Fruit fly (Drosophila melanogaster): ENCODE measurements around the gene CG4577.

Gene CG4577

DNA sequence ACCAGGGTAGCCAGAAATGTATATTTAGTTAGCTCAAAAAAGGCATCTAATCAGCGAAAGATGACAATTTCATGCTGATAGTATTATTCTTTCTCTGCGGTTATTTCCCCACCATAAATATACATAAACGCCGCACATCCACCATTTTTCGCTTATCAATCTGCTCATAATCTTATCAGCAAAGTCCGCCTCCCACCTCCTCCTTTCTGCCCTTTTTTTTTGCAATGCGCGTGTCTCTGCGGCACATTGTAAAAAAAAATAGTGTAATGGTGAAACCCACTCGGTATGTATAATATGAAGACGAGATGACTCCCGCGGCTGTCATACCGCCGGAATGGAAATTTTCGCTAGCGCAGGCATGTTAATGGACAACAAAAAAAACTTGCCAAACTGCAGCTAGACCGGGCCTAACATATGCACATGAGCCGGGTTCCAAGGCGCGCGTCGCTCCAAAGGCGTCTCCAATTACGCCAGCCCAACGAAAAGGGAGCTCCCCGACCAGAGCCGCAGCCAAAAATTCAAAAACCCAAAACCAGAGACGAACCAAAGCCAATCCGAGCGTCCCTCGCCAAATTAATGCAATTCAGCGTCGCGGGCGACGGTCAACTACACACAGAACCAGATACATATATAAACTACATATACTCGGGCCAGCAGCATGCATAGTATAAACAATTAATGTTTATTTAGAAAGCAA, 14.1 kb upstream of the CG4577 start:
- TF ChIP-seq Rel (GFP tag; optimal IDR thresholded peaks at IDR 0.05) (no peak), Rel (tag; optimal IDR thresholded peaks at IDR 0.05) (peak; percentile 73), h (GFP tag; optimal IDR thresholded peaks at IDR 0.05) (peak; percentile 81), woc (GFP tag; optimal IDR thresholded peaks at IDR 0.05) (no peak)

DNA sequence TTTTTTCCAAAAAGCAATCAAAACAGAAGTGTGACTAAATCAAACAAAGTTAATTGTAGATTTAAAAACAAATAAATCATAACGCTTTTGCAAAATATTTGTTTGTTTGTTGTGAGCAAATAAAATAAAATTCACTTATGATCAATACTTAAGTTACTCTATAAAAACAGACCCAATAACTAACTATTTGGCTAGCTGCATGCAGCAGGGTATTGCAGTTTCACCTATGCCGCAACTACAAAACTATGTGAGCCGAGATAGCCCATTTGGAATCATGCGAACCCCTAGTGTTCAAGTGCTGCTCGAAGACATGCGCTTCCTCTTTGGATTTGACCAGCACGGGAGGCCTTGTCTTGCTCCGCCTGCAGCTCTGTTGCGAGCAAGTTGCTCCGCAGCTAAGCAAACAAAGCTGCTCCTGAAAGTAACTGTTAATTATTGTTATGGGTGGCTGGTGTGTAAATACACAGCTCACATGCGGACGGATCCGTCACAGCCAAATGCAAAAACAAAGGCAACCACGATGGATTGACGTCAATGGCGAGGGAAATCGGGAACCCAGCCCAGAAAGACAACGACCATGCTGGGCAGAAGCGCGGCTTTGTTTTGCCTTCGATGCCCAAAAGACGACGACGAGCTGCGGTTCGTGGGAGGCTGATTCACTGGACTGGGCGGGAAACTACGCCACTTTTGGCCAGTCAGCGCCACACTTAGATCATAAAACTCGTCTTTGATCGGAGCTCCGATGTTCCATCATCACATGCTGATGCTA, 12.4 kb upstream of the CG4577 start:
- peak; percentile 44 for TF ChIP-seq OdsH (GFP tag; optimal IDR thresholded peaks at IDR 0.05)
- TF ChIP-seq br (GFP tag; optimal IDR thresholded peaks at IDR 0.05), result peak; percentile 30
- TF ChIP-seq fru (GFP tag; optimal IDR thresholded peaks at IDR 0.05), result peak; percentile 37
- peak in 1 of 2 experiments; percentile 23 for TF ChIP-seq foxo (GFP tag; optimal IDR thresholded peaks at IDR 0.05)
- no peak for TF ChIP-seq pan (optimal IDR thresholded peaks at IDR 0.05)
- TF ChIP-seq Jra (GFP tag; optimal IDR thresholded peaks at IDR 0.05), result peak; percentile 37
- TF ChIP-seq Hr83 (GFP tag; optimal IDR thresholded peaks at IDR 0.05; ENCODE audit: poor library complexity, severe bottlenecking), result peak; percentile 91
- TF ChIP-seq rgr (GFP tag; optimal IDR thresholded peaks at IDR 0.05), result peak; percentile 39
- TF ChIP-seq dl (GFP tag; optimal IDR thresholded peaks at IDR 0.05; ENCODE audit: insufficient read depth in 1 of 2, partially characterized antibody in 2 of 2), result no peak
- peak; percentile 58 for TF ChIP-seq h (GFP tag; optimal IDR thresholded peaks at IDR 0.05)

DNA sequence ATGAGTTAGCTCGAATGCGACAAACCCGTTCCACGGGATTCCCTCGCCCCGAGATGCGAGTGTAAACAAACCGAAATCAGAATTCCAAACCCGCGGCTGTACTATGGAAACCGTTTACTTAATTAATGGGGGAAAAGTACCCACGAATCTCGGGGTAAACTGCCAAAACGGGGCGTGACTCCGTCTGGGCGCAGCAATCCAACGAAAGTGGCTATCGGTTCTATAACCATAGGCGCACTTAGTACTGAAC, 11.9 kb upstream of the CG4577 start:
- no peak for TF ChIP-seq Rel (GFP tag; optimal IDR thresholded peaks at IDR 0.05)
- peak; percentile 75 for TF ChIP-seq Rel (tag; optimal IDR thresholded peaks at IDR 0.05)
- TF ChIP-seq Mio (GFP tag; optimal IDR thresholded peaks at IDR 0.05), result no peak
- no peak for TF ChIP-seq Abd-B (GFP tag; optimal IDR thresholded peaks at IDR 0.05)
- TF ChIP-seq Sp1 (GFP tag; optimal IDR thresholded peaks at IDR 0.05), result no peak
- TF ChIP-seq GATAd (GFP tag; optimal IDR thresholded peaks at IDR 0.05), result no peak
- no peak for TF ChIP-seq Dfd (GFP tag; optimal IDR thresholded peaks at IDR 0.05)
- no peak for TF ChIP-seq sv (GFP tag; optimal IDR thresholded peaks at IDR 0.05)
- no peak for TF ChIP-seq foxo (GFP tag; optimal IDR thresholded peaks at IDR 0.05)

DNA sequence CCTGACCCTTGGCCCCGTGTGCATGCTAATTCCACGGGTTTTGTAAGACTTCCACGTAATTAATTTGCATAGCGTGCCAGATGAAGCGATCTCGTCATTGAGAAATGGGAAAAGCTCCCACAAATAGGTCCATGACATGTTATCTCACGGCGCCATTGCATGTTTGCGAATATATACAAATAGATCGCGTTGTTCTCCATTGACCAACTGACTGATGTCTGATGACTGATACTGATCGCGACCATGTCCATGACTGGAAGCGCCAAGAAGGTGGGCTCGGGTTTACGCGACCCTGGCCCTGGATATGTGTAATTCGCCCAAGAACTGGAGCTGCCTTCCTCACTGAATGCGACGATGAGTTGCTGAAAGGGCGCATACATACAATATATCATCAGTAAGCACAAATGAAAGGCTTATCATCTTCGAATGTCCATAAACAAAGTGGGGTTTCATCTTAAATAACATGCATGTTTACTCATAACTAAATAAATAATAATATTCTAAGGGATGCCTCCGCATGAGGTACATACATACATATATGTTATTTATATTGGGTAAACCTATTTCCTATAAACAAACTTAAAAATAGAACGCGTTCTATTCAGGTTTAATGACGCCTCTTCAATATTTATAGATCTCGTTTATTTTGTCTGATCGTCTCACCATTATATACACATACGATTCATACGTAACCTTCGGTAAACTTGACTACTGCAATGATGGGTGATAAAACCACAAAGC, 11.2 kb upstream of the CG4577 start:
- TF ChIP-seq lola (GFP tag; optimal IDR thresholded peaks at IDR 0.05), result no peak
- no peak for TF ChIP-seq Dif (GFP tag; optimal IDR thresholded peaks at IDR 0.05; ENCODE audit: partially characterized antibody)
- TF ChIP-seq usp (GFP tag; optimal IDR thresholded peaks at IDR 0.05), result no peak
- no peak for TF ChIP-seq Sp1 (GFP tag; optimal IDR thresholded peaks at IDR 0.05)
- no peak for TF ChIP-seq br (GFP tag; optimal IDR thresholded peaks at IDR 0.05)
- no peak for TF ChIP-seq Myc (optimal IDR thresholded peaks at IDR 0.05)
- TF ChIP-seq CG32264 (GFP tag; optimal IDR thresholded peaks at IDR 0.05), result no peak
- no peak for TF ChIP-seq Hr78 (GFP tag; optimal IDR thresholded peaks at IDR 0.05)
- TF ChIP-seq sv (GFP tag; optimal IDR thresholded peaks at IDR 0.05), result no peak
- no peak for TF ChIP-seq rgr (GFP tag; optimal IDR thresholded peaks at IDR 0.05)
- no peak for TF ChIP-seq tai (GFP tag; optimal IDR thresholded peaks at IDR 0.05)
- no peak for TF ChIP-seq Vsx2 (GFP tag; optimal IDR thresholded peaks at IDR 0.05; ENCODE audit: partially characterized antibody)
- TF ChIP-seq foxo (GFP tag; optimal IDR thresholded peaks at IDR 0.05), result no peak
- TF ChIP-seq Hnf4 (GFP tag; optimal IDR thresholded peaks at IDR 0.05), result no peak
- TF ChIP-seq ey (GFP tag; optimal IDR thresholded peaks at IDR 0.05), result no peak
- TF ChIP-seq Dfd (GFP tag; optimal IDR thresholded peaks at IDR 0.05), result no peak
- TF ChIP-seq OdsH (GFP tag; optimal IDR thresholded peaks at IDR 0.05), result no peak
- no peak for TF ChIP-seq HLH106 (tag; optimal IDR thresholded peaks at IDR 0.05)
- no peak for TF ChIP-seq dl (GFP tag; optimal IDR thresholded peaks at IDR 0.05; ENCODE audit: insufficient read depth in 1 of 2, partially characterized antibody in 2 of 2)
- no peak for TF ChIP-seq brk (GFP tag; optimal IDR thresholded peaks at IDR 0.05)

Measured in whole organism, wandering third instar larva.